Worm (Caenorhabditis elegans): ENCODE measurements around the gene C34F6.7.

- no peak for TF ChIP-seq ama-1 (optimal IDR thresholded peaks at IDR 0.05)
- no peak for TF ChIP-seq ets-7 (tag; optimal IDR thresholded peaks at IDR 0.05)
- TF ChIP-seq tbx-37 (GFP tag; conservative IDR thresholded peaks at IDR 0.05) = no peak
- TF ChIP-seq tbx-11 (GFP tag; IDR thresholded peaks at IDR 0.05) = no peak
- TF ChIP-seq flt-1 (GFP tag; IDR thresholded peaks at IDR 0.05) = no peak
- no peak for TF ChIP-seq pes-1 (GFP tag; IDR thresholded peaks at IDR 0.05)
These were observed 25.4 kb upstream of the C34F6.7 start, which contains the start of gene C34F6.10 for ce11 chrX:11240585-11241115.

Data from whole organism, early embryonic.